Fruit fly (Drosophila melanogaster) whole organism, pupa: ENCODE results near the gene CG31077.

Experiments
- CG10348 ChIP-seq: fragments of 200-800 bp; sonication (Bioruptor generic); IDR thresholded peaks from 2 replicates; pipeline ENCODE4 v1.3.6; 2022; ENCODE audit warnings: missing biosample characterization, missing genetic modification characterization
- CG14655 ChIP-seq: fragments of 200-800 bp; sonication (Bioruptor generic); optimal IDR thresholded peaks from 3 replicates; lab custom pipeline; 2017; ENCODE audit warnings: mild to moderate bottlenecking, missing biosample characterization, missing genetic modification reagents, missing genetic modification characterization
- CG15710 ChIP-seq: fragments of 200-800 bp; sonication (Bioruptor generic); optimal IDR thresholded peaks from 2 replicates; lab custom pipeline; 2018; ENCODE audit warnings: missing biosample characterization, mild to moderate bottlenecking, missing genetic modification characterization, moderate library complexity
- CG17806 ChIP-seq: fragments of 200-800 bp; sonication (Bioruptor generic); optimal IDR thresholded peaks from 2 replicates; lab custom pipeline; 2018; ENCODE audit warnings: missing biosample characterization, mild to moderate bottlenecking, missing genetic modification characterization, moderate library complexity
- CG4496 ChIP-seq: fragments of 200-800 bp; sonication (Bioruptor generic); IDR thresholded peaks from 3 replicates; pipeline ENCODE4 v1.3.6; 2022; ENCODE audit warnings: missing biosample characterization, missing genetic modification characterization
- CG8301 ChIP-seq: fragments of 200-800 bp; sonication (Bioruptor generic); optimal IDR thresholded peaks from 2 replicates; lab custom pipeline; 2018; ENCODE audit warnings: missing biosample characterization, mild to moderate bottlenecking, missing genetic modification characterization
- D1 ChIP-seq: fragments of 200-800 bp; sonication (Bioruptor generic); optimal IDR thresholded peaks from 2 replicates; lab custom pipeline; 2018; ENCODE audit warnings: missing biosample characterization, mild to moderate bottlenecking, missing genetic modification characterization, moderate library complexity
- EcR ChIP-seq: fragments of 200-800 bp; sonication (Bioruptor generic); optimal IDR thresholded peaks from 3 replicates; lab custom pipeline; 2019; ENCODE audit warnings: missing biosample characterization, missing genetic modification characterization, mild to moderate bottlenecking, moderate library complexity, missing genetic modification reagents
- Ets98B ChIP-seq: fragments of 200-800 bp; sonication (Bioruptor generic); IDR thresholded peaks from 2 replicates; pipeline ENCODE4 v1.3.6; 2022; ENCODE audit warnings: missing biosample characterization, missing genetic modification characterization
- Pif1A ChIP-seq: fragments of 200-800 bp; sonication (Bioruptor generic); optimal IDR thresholded peaks from 3 replicates; lab custom pipeline; 2016; ENCODE audit warnings: missing biosample characterization, missing genetic modification characterization
- Pif1B ChIP-seq: fragments of 200-800 bp; sonication (Bioruptor generic); optimal IDR thresholded peaks from 3 replicates; lab custom pipeline; 2016; ENCODE audit warnings: missing biosample characterization, missing genetic modification characterization
- fd96Ca ChIP-seq: fragments of 200-800 bp; sonication (Bioruptor generic); IDR thresholded peaks from 3 replicates; pipeline ENCODE4 v1.3.6; 2022; ENCODE audit warnings: missing biosample characterization, missing genetic modification characterization
- gl ChIP-seq: fragments of 200-800 bp; sonication (Bioruptor generic); optimal IDR thresholded peaks from 2 replicates; lab custom pipeline; 2018; ENCODE audit warnings: missing biosample characterization, mild to moderate bottlenecking, missing genetic modification characterization
- rn ChIP-seq: fragments of 200-800 bp; sonication (Bioruptor generic); IDR thresholded peaks from 2 replicates; pipeline ENCODE4 v1.3.6; 2022; ENCODE audit warnings: missing biosample characterization, missing genetic modification characterization

DNA sequence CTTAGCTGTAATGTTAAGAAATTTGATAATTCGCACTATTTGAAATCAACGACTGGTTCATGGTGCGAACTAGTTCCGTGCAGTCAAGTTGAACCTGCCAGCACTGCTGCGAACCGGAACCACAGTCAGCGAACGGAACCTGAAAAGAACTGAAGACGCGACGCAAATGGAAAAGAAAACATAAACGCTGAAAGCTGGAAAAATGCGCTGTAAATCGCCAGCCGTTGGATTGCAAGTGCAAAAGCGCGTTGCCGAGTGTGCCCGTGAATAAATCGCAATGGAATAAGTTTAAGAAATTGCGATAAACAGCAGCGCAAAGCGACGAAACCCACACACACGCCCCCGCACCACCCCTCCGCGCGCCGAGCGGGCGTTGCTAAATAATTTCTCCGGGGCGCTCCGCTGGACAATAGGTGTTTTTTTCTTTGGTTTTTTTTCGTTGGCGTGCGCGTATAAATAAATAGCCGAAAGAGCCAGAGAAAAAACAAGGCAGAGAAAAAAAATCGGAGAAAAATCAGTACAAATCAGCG, 32.7 kb upstream of the CG31077 start, which contains the start of gene CG5521:
- TF ChIP-seq EcR (GFP tag; lab: Kevin White, UChicago) (no peak), gl (tag; lab: Kevin White, UChicago) (no peak), rn (no peak), CG4496 (GFP tag; lab: Robert Waterston, UW) (peak; percentile 45; the same call in 1 of the 3 replicates), Ets98B (GFP tag; lab: Robert Waterston, UW) (no peak), CG17806 (tag; lab: Kevin White, UChicago) (no peak), fd96Ca (no peak), CG10348 (GFP tag; lab: Robert Waterston, UW) (no peak), CG15710 (tag; lab: Kevin White, UChicago) (no peak), D1 (tag; lab: Kevin White, UChicago) (peak; percentile 25), Pif1B (GFP tag; lab: Kevin White, UChicago) (no peak), CG14655 (no peak), Pif1A (no peak), CG8301 (no peak)
